Fruit fly (Drosophila melanogaster): Measurements from ENCODE around the gene PGRP-LF.

DNA sequence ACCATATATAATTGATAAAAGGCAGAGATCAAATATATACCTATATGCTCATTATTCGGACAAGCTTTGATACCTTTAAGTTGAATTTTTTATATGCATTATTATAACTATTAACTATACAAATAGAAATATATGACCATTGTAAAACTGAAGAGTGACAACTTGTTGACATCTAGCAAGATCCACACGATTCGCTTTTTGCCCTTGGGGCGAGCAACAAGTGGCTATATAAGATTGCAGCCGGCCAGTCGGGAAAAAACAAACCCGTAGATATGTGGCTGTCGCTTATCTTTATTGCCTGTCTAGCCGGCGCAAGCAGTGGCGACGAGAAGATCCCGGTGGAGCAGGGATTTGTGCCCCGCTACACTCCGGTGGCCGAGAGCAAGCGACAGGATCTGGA is 12.5 kb downstream of the PGRP-LF start, which contains the start of gene CG34456:
- no peak for TF ChIP-seq sage (GFP tag; optimal IDR thresholded peaks at IDR 0.05)
- TF ChIP-seq tai (GFP tag; optimal IDR thresholded peaks at IDR 0.05), result no peak
- TF ChIP-seq rgr (GFP tag; optimal IDR thresholded peaks at IDR 0.05), result no peak
- no peak for TF ChIP-seq GATAd (GFP tag; optimal IDR thresholded peaks at IDR 0.05)
- TF ChIP-seq pan (optimal IDR thresholded peaks at IDR 0.05), result no peak
- no peak for TF ChIP-seq CG32264 (GFP tag; optimal IDR thresholded peaks at IDR 0.05)
- TF ChIP-seq h (GFP tag; optimal IDR thresholded peaks at IDR 0.05), result no peak
- TF ChIP-seq Hr83 (GFP tag; optimal IDR thresholded peaks at IDR 0.05; ENCODE audit: poor library complexity, severe bottlenecking), result no peak
- no peak for TF ChIP-seq Hr78 (GFP tag; optimal IDR thresholded peaks at IDR 0.05)
- no peak for TF ChIP-seq sv (GFP tag; optimal IDR thresholded peaks at IDR 0.05)
- no peak for TF ChIP-seq psq (GFP tag; optimal IDR thresholded peaks at IDR 0.05)
- no peak for TF ChIP-seq Sp1 (GFP tag; optimal IDR thresholded peaks at IDR 0.05)
- no peak for TF ChIP-seq Dfd (GFP tag; optimal IDR thresholded peaks at IDR 0.05)
